Worm (Caenorhabditis elegans) whole organism, late embryonic: ENCODE measurements around the gene C29E4.17.

Experiments used
- F13H6.1 ChIP-seq: sonication (generic microtip); optimal IDR thresholded peaks from 2 replicates; lab custom pipeline; 2016; ENCODE audit warnings: missing genetic modification characterization, missing compliant biosample characterization
- ama-1 ChIP-seq: fragments of 150-350 bp; optimal IDR thresholded peaks from 2 replicates; lab custom pipeline; 2014
- ceh-19 ChIP-seq: fragments of 200-800 bp; sonication (Bioruptor generic); optimal IDR thresholded peaks from 2 replicates; lab custom pipeline; 2018; ENCODE audit warnings: mild to moderate bottlenecking, missing genetic modification characterization, missing compliant biosample characterization
- ceh-22 ChIP-seq: sonication (generic microtip); optimal IDR thresholded peaks from 2 replicates; lab custom pipeline; 2017; ENCODE audit warnings: missing biosample characterization, missing genetic modification characterization
- elt-2 ChIP-seq: sonication (generic microtip); optimal IDR thresholded peaks from 2 replicates; lab custom pipeline; 2016; ENCODE audit warnings: missing genetic modification reagents, missing genetic modification characterization, missing compliant biosample characterization
- elt-4 ChIP-seq: sonication (generic microtip); optimal IDR thresholded peaks from 2 replicates; lab custom pipeline; 2016; ENCODE audit warnings: missing genetic modification characterization, missing compliant biosample characterization
- ets-4 ChIP-seq: sonication (generic microtip); optimal IDR thresholded peaks from 2 replicates; lab custom pipeline; 2016; ENCODE audit warnings: missing genetic modification characterization, missing compliant biosample characterization
- nhr-11 ChIP-seq: fragments of 150-350 bp; optimal IDR thresholded peaks from 2 replicates; lab custom pipeline; 2014; ENCODE audit warnings: missing biosample characterization, missing genetic modification characterization
- pha-4 ChIP-seq: fragments of 150-350 bp; optimal IDR thresholded peaks from 2 replicates; lab custom pipeline; 2018; ENCODE audit warnings: missing biosample characterization, missing genetic modification reagents, missing genetic modification characterization
- sox-4 ChIP-seq: sonication (generic microtip); optimal IDR thresholded peaks from 2 replicates; lab custom pipeline; 2017; ENCODE audit warnings: mild to moderate bottlenecking, missing genetic modification characterization, inconsistent platforms, missing compliant biosample characterization
- tbx-2 ChIP-seq: sonication (generic microtip); optimal IDR thresholded peaks from 2 replicates; lab custom pipeline; 2016; ENCODE audit warnings: missing genetic modification characterization, missing compliant biosample characterization

ce11 chrIII:7877090-7877489 is 45.2 kb upstream of the C29E4.17 start:
- TF ChIP-seq nhr-11 (tag; lab: Kevin White, UChicago), result no peak
- TF ChIP-seq elt-4 (tag; lab: Kevin White, UChicago), result no peak
- no peak for TF ChIP-seq F13H6.1 (tag; lab: Kevin White, UChicago)
- TF ChIP-seq elt-2 (tag; lab: Kevin White, UChicago), result no peak
- TF ChIP-seq sox-4 (tag; lab: Kevin White, UChicago), result no peak
- no peak for TF ChIP-seq tbx-2 (tag; lab: Kevin White, UChicago)
- TF ChIP-seq ceh-22, result no peak
- no peak for TF ChIP-seq ama-1 (lab: Kevin White, UChicago)
- no peak for TF ChIP-seq ceh-19 (GFP tag; lab: Kevin White, UChicago)
- no peak for TF ChIP-seq pha-4 (tag; lab: Kevin White, UChicago)
- no peak for TF ChIP-seq ets-4 (tag; lab: Kevin White, UChicago)
